Fruit fly (Drosophila melanogaster): ENCODE measurements around the gene Deaf1.

The Deaf1 gene

dm6 chr3L:19834143-19834794 is 16.3 kb downstream of the Deaf1 start, which contains the start of the genes trc and CG32221 (continued):
- TF ChIP-seq nmo (GFP tag; optimal IDR thresholded peaks at IDR 0.05) (peak; percentile 69), btn (GFP tag; optimal IDR thresholded peaks at IDR 0.05) (no peak), Rx (GFP tag; IDR thresholded peaks at IDR 0.05) (peak; percentile 59), dan (GFP tag; IDR thresholded peaks at IDR 0.05) (no peak), ewg (GFP tag; optimal IDR thresholded peaks at IDR 0.05) (no peak), CG10565 (GFP tag; optimal IDR thresholded peaks at IDR 0.05) (no peak), phol (tag; optimal IDR thresholded peaks at IDR 0.05) (peak; percentile 50), MBD-R2 (GFP tag; IDR thresholded peaks at IDR 0.05) (peak; percentile 81), jing (GFP tag; optimal IDR thresholded peaks at IDR 0.05) (no peak), CG8388 (GFP tag; optimal IDR thresholded peaks at IDR 0.05) (no peak), CG1024 (GFP tag; IDR thresholded peaks at IDR 0.05) (no peak), Awh (GFP tag; IDR thresholded peaks at IDR 0.05) (no peak), CG12219 (GFP tag; optimal IDR thresholded peaks at IDR 0.05) (peak; percentile 18), CG8359 (GFP tag; optimal IDR thresholded peaks at IDR 0.05; ENCODE audit: borderline replicate concordance) (no peak), Camta (GFP tag; optimal IDR thresholded peaks at IDR 0.05) (no peak), Adf1 (GFP tag; IDR thresholded peaks at IDR 0.05) (no peak), Usf (GFP tag; optimal IDR thresholded peaks at IDR 0.05) (no peak), cwo (GFP tag; optimal IDR thresholded peaks at IDR 0.05) (no peak), Ssrp (tag; optimal IDR thresholded peaks at IDR 0.05) (no peak), gcm (GFP tag; optimal IDR thresholded peaks at IDR 0.05) (no peak), CG16863 (GFP tag; optimal IDR thresholded peaks at IDR 0.05) (no peak), Dek (tag; optimal IDR thresholded peaks at IDR 0.05) (peak; percentile 65), stc (GFP tag; IDR thresholded peaks at IDR 0.05) (0 out of 2 replicates have a peak, but pooled peaks have one; percentile 23), shn (GFP tag; optimal IDR thresholded peaks at IDR 0.05) (no peak), otp (GFP tag; IDR thresholded peaks at IDR 0.05) (no peak), CG9727 (GFP tag; optimal IDR thresholded peaks at IDR 0.05) (peak; percentile 38), CG8290 (GFP tag; optimal IDR thresholded peaks at IDR 0.05) (no peak), CG8290 (tag; optimal IDR thresholded peaks at IDR 0.05) (no peak), insv (GFP tag; optimal IDR thresholded peaks at IDR 0.05) (peak in 1 of 2 experiments; percentile 47), CG10209 (GFP tag; optimal IDR thresholded peaks at IDR 0.05) (no peak), CG13123 (GFP tag; optimal IDR thresholded peaks at IDR 0.05) (peak; percentile 99), ttk (GFP tag; IDR thresholded peaks at IDR 0.05) (peak; percentile 43; the same call in 1 of the 2 replicates), crc (GFP tag; optimal IDR thresholded peaks at IDR 0.05) (no peak), gcm2 (GFP tag; optimal IDR thresholded peaks at IDR 0.05) (no peak), CG6813 (GFP tag; optimal IDR thresholded peaks at IDR 0.05) (no peak), ac (GFP tag; optimal IDR thresholded peaks at IDR 0.05) (no peak), CG7271 (tag; optimal IDR thresholded peaks at IDR 0.05) (no peak), CG12659 (GFP tag; optimal IDR thresholded peaks at IDR 0.05) (peak; percentile 91), CG11093 (GFP tag; IDR thresholded peaks at IDR 0.05) (no peak), CTCF (GFP tag; optimal IDR thresholded peaks at IDR 0.05) (no peak), Med (GFP tag) (peak; percentile 82), CG15479 (GFP tag; optimal IDR thresholded peaks at IDR 0.05) (no peak), aop (GFP tag; IDR thresholded peaks at IDR 0.05) (no peak), CG8478 (optimal IDR thresholded peaks at IDR 0.05) (no peak), fd96Cb (tag; optimal IDR thresholded peaks at IDR 0.05) (no peak), Oaz (GFP tag; IDR thresholded peaks at IDR 0.05) (no peak), Chrac-16 (GFP tag; optimal IDR thresholded peaks at IDR 0.05) (peak; percentile 8), Dref (GFP tag; IDR thresholded peaks at IDR 0.05) (peak; percentile 94), CG6765 (GFP tag; optimal IDR thresholded peaks at IDR 0.05) (peak; percentile 51), CHES-1-like (GFP tag; optimal IDR thresholded peaks at IDR 0.05) (peak; percentile 15), dmrt11E (tag; optimal IDR thresholded peaks at IDR 0.05) (peak; percentile 13), schlank (tag; optimal IDR thresholded peaks at IDR 0.05) (peak; percentile 39)

Data from whole organism, embryonic.